Worm (Caenorhabditis elegans) whole organism, mixed stage, embryonic: ENCODE measurements around the gene T22B2.3.

Source experiments
- bed-3 ChIP-seq: fragments of 200-800 bp; sonication (Bioruptor generic); optimal IDR thresholded peaks from 3 replicates; lab custom pipeline; 2018; ENCODE audit warnings: mild to moderate bottlenecking, missing genetic modification characterization, moderate library complexity, missing compliant biosample characterization
- blmp-1 ChIP-seq: fragments of 150-350 bp; optimal IDR thresholded peaks from 2 replicates; lab custom pipeline; 2014; ENCODE audit warnings: missing biosample characterization, missing genetic modification characterization
- ceh-39 ChIP-seq: fragments of 150-350 bp; optimal IDR thresholded peaks from 2 replicates; lab custom pipeline; 2014; ENCODE audit warnings: missing biosample characterization, missing genetic modification characterization
- ceh-83 ChIP-seq: fragments of 200-800 bp; sonication (Bioruptor generic); optimal IDR thresholded peaks from 2 replicates; lab custom pipeline; 2018; ENCODE audit warnings: mild to moderate bottlenecking, missing genetic modification characterization, missing compliant biosample characterization
- ces-1 ChIP-seq: fragments of 150-350 bp; optimal IDR thresholded peaks from 2 replicates; lab custom pipeline; 2014; ENCODE audit warnings: missing biosample characterization, missing genetic modification reagents, missing genetic modification characterization
- cnd-1 ChIP-seq: fragments of 200-800 bp; sonication (Bioruptor generic); optimal IDR thresholded peaks from 2 replicates; lab custom pipeline; 2018; ENCODE audit warnings: mild to moderate bottlenecking, missing genetic modification characterization, missing compliant biosample characterization
- drap-1 ChIP-seq: fragments of 200-800 bp; sonication (Bioruptor generic); optimal IDR thresholded peaks from 3 replicates; lab custom pipeline; 2018; ENCODE audit warnings: mild to moderate bottlenecking, missing genetic modification characterization, missing compliant biosample characterization
- elt-1 ChIP-seq: sonication (generic microtip); optimal IDR thresholded peaks from 2 replicates; lab custom pipeline; 2017; ENCODE audit warnings: missing genetic modification characterization, mild to moderate bottlenecking, missing compliant biosample characterization, antibody characterized with exemption, moderate library complexity, borderline replicate concordance; ENCODE audit not compliant: insufficient read depth
- elt-3 ChIP-seq: fragments of 150-350 bp; optimal IDR thresholded peaks from 2 replicates; lab custom pipeline; 2014; ENCODE audit warnings: missing biosample characterization, missing genetic modification characterization
- flh-1 ChIP-seq: fragments of 200-800 bp; sonication (Bioruptor generic); optimal IDR thresholded peaks from 2 replicates; lab custom pipeline; 2018; ENCODE audit warnings: mild to moderate bottlenecking, missing genetic modification characterization, moderate library complexity, missing compliant biosample characterization
- ham-2 ChIP-seq: fragments of 200-800 bp; sonication (Bioruptor generic); optimal IDR thresholded peaks from 2 replicates; lab custom pipeline; 2018; ENCODE audit warnings: mild to moderate bottlenecking, missing genetic modification characterization, missing compliant biosample characterization
- lin-13 ChIP-seq: fragments of 150-350 bp; optimal IDR thresholded peaks from 2 replicates; lab custom pipeline; 2014; ENCODE audit warnings: missing biosample characterization, missing genetic modification characterization
- lin-32 ChIP-seq: fragments of 200-800 bp; sonication (Bioruptor generic); optimal IDR thresholded peaks from 2 replicates; lab custom pipeline; 2018; ENCODE audit warnings: mild to moderate bottlenecking, missing genetic modification characterization, missing compliant biosample characterization
- lsy-2 ChIP-seq: fragments of 150-350 bp; optimal IDR thresholded peaks from 2 replicates; lab custom pipeline; 2014; ENCODE audit warnings: missing biosample characterization, missing genetic modification characterization
- mab-5 ChIP-seq: fragments of 150-350 bp; optimal IDR thresholded peaks from 2 replicates; lab custom pipeline; 2014; ENCODE audit warnings: missing biosample characterization, missing genetic modification characterization
- mep-1 ChIP-seq: fragments of 150-350 bp; optimal IDR thresholded peaks from 2 replicates; lab custom pipeline; 2017; ENCODE audit warnings: missing biosample characterization, missing genetic modification reagents, missing genetic modification characterization, inconsistent platforms
- mls-2 ChIP-seq: sonication (generic microtip); optimal IDR thresholded peaks from 2 replicates; lab custom pipeline; 2016; ENCODE audit warnings: mild to moderate bottlenecking, missing genetic modification characterization, moderate library complexity, missing compliant biosample characterization
- nhr-12 ChIP-seq: fragments of 150-350 bp; optimal IDR thresholded peaks from 2 replicates; lab custom pipeline; 2014; ENCODE audit warnings: missing biosample characterization, missing genetic modification characterization
- nhr-2 ChIP-seq: fragments of 150-350 bp; optimal IDR thresholded peaks from 2 replicates; lab custom pipeline; 2014; ENCODE audit warnings: missing biosample characterization, missing genetic modification characterization
- nhr-237 ChIP-seq: fragments of 150-350 bp; optimal IDR thresholded peaks from 2 replicates; lab custom pipeline; 2014; ENCODE audit warnings: missing biosample characterization, missing genetic modification characterization
- nhr-28 ChIP-seq: fragments of 150-350 bp; optimal IDR thresholded peaks from 2 replicates; lab custom pipeline; 2014; ENCODE audit warnings: missing biosample characterization, missing genetic modification characterization
- pha-4 ChIP-seq: fragments of 150-350 bp; optimal IDR thresholded peaks from 2 replicates; lab custom pipeline; 2018; ENCODE audit warnings: missing biosample characterization, missing genetic modification reagents, missing genetic modification characterization
- sem-2 ChIP-seq: fragments of 200-800 bp; sonication (Bioruptor generic); optimal IDR thresholded peaks from 2 replicates; lab custom pipeline; 2018; ENCODE audit warnings: mild to moderate bottlenecking, missing genetic modification characterization, missing compliant biosample characterization
- sptf-1 ChIP-seq: sonication (generic microtip); optimal IDR thresholded peaks from 2 replicates; lab custom pipeline; 2017; ENCODE audit warnings: mild to moderate bottlenecking, missing genetic modification characterization, moderate library complexity, missing compliant biosample characterization
- tbx-8 ChIP-seq: fragments of 200-800 bp; sonication (Bioruptor generic); optimal IDR thresholded peaks from 2 replicates; lab custom pipeline; 2018; ENCODE audit warnings: mild to moderate bottlenecking, missing genetic modification characterization, moderate library complexity, missing compliant biosample characterization
- unc-120 ChIP-seq: sonication (generic microtip); optimal IDR thresholded peaks from 2 replicates; lab custom pipeline; 2017; ENCODE audit warnings: missing genetic modification characterization, missing compliant biosample characterization; ENCODE audit not compliant: poor library complexity, severe bottlenecking
- unc-39 ChIP-seq: fragments of 150-350 bp; optimal IDR thresholded peaks from 2 replicates; lab custom pipeline; 2014; ENCODE audit warnings: missing biosample characterization, missing genetic modification characterization
- unc-62 ChIP-seq: fragments of 150-350 bp; optimal IDR thresholded peaks from 2 replicates; lab custom pipeline; 2014; ENCODE audit warnings: missing biosample characterization, missing genetic modification reagents, missing genetic modification characterization
- zip-8 ChIP-seq: fragments of 150-350 bp; optimal IDR thresholded peaks from 2 replicates; lab custom pipeline; 2014; ENCODE audit warnings: missing biosample characterization, missing genetic modification characterization
- ztf-11 ChIP-seq: fragments of 150-350 bp; optimal IDR thresholded peaks from 2 replicates; lab custom pipeline; 2014; ENCODE audit warnings: missing biosample characterization, missing genetic modification characterization

T22B2.3 gene

DNA sequence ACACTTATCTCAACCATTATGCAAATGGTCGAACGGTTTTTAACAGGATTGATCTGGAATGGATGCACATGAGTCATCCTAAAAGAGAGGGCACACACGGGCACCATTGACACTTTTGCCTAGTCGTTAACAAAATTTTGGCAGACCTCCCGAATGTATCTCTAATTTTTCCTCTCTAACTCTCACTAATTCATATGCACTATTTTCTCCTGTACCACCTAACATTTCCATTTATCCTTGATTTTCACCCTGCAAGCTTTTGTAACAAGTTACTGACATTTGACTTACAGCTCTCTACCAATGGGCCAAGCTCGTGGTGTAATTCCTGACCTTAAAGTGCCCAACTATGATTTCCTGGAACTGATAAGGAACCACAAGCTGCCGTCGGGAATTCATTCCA, at the start of gene T22B2.3:
Gene T22B2.3, plus strand, starts transcription at position 301 of the 400 bp plus-strand sequence.
- no peak for TF ChIP-seq unc-62 (GFP tag; lab: Kevin White, UChicago)
- no peak for TF ChIP-seq ceh-39
- no peak for TF ChIP-seq mls-2 (tag; lab: Kevin White, UChicago)
- TF ChIP-seq blmp-1 (tag; lab: Kevin White, UChicago) = no peak
- no peak for TF ChIP-seq flh-1 (GFP tag; lab: Kevin White, UChicago)
- TF ChIP-seq ceh-83 (GFP tag; lab: Kevin White, UChicago) = no peak
- TF ChIP-seq cnd-1 (tag; lab: Kevin White, UChicago) = no peak
- no peak for TF ChIP-seq nhr-12 (tag; lab: Kevin White, UChicago)
- no peak for TF ChIP-seq nhr-28 (tag; lab: Kevin White, UChicago)

DNA sequence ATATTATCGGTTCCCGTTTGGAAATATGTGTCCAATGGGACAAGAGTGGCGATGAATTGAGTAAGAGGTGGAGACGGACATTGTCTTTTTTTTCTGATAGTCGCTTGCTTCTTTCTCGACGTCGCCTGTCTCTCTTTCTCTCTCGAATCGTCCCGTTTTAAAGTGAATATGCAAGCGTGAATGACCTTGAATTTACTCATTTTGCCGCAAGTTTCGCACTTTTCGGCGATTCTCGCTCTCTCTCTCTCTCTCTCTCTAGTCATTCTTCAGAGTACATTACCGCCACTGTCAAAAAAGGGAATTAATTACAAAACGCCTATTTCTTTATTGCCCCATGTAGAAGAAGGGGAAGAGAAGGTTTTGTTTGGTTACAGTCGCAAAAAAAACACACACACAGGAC, 49.4 kb upstream of the T22B2.3 start:
- TF ChIP-seq nhr-12 (tag; lab: Kevin White, UChicago) (no peak), mls-2 (tag; lab: Kevin White, UChicago) (no peak), ceh-39 (no peak), pha-4 (tag; lab: Kevin White, UChicago) (no peak), bed-3 (GFP tag; lab: Kevin White, UChicago) (no peak), lsy-2 (tag; lab: Kevin White, UChicago) (no peak), unc-120 (no peak), drap-1 (GFP tag; lab: Kevin White, UChicago) (no peak), unc-39 (no peak)

DNA sequence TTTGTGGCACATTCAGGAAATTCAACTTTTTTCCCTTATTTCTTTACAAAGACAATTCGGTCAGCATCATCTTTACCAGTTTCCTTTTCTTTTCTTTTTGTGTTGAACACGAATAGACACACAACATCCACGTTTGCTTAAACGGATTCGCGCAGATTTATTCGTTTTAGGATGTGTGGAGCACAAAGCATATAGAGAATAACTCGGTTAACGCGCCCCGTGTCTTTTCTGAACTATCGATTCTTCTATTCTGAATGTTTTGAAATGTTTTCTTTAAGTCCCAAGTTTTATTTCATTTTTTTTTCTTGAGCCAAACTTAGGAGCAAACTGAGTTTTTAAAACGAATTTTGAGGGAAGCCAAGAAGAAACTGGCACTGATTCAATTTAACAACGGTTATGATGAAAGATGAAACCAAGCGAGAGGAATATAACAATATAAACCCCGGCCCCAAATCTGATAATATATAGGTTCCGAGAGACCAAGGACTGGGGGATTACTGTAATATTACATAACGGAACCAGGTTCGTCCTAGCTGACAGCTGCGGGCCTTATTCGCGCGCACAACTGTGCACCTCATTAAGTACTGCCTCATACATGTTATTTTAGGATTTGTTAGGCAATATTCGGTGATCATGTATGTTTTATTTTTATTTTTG, 45.4 kb upstream of the T22B2.3 start:
- no peak for TF ChIP-seq ceh-83 (GFP tag; lab: Kevin White, UChicago)
- peak; percentile 94 for TF ChIP-seq ces-1
- TF ChIP-seq, all 35 proteins: peak for 1

ce11 chrX:3873445-3873844, 43.7 kb upstream of the T22B2.3 start, which contains the start of gene lim-4:
Gene lim-4, minus strand, starts transcription at chrX:3873545.
- TF ChIP-seq ces-1 (no peak), zip-8 (tag; lab: Kevin White, UChicago) (no peak), nhr-28 (tag; lab: Kevin White, UChicago) (no peak), unc-120 (no peak), mab-5 (tag; lab: Kevin White, UChicago) (no peak), drap-1 (GFP tag; lab: Kevin White, UChicago) (no peak), ham-2 (GFP tag; lab: Kevin White, UChicago) (no peak), sem-2 (GFP tag; lab: Kevin White, UChicago) (no peak), blmp-1 (tag; lab: Kevin White, UChicago) (no peak), elt-3 (tag; lab: Kevin White, UChicago) (no peak), sptf-1 (tag; lab: Kevin White, UChicago) (no peak), nhr-237 (tag; lab: Kevin White, UChicago) (no peak), nhr-2 (tag; lab: Kevin White, UChicago) (no peak), elt-1 (tag; lab: Kevin White, UChicago) (no peak), ztf-11 (no peak), flh-1 (GFP tag; lab: Kevin White, UChicago) (no peak), cnd-1 (tag; lab: Kevin White, UChicago) (no peak), mep-1 (no peak), pha-4 (tag; lab: Kevin White, UChicago) (no peak)

ce11 chrX:3875714-3876113, 41.4 kb upstream of the T22B2.3 start:
- TF ChIP-seq ztf-11 (no peak), ceh-83 (GFP tag; lab: Kevin White, UChicago) (no peak), bed-3 (GFP tag; lab: Kevin White, UChicago) (no peak), ces-1 (peak; percentile 99), ceh-39 (no peak)

DNA sequence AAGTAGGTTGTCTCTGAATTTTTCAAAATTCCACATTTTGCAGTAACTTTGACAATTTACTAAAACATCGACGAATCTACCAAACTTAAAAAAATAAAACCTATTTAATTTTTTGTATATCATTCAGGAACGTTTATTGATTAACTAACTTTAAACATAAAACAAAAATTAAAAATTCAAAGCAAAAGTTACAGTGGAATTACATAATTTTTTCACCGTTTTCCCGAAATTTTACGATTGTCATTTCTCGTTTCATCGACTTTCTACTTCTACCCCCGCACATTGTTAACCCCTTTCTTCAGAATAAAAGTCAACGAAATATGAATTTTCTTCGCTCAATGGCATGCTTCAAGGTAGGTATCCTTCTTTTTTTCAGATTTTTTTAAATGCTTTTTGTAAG, 38.9 kb upstream of the T22B2.3 start, which contains the start of gene F47F2.1:
Gene F47F2.1, plus strand, starts transcription at position 301 of the 400 bp plus-strand sequence.
- TF ChIP-seq sptf-1 (tag; lab: Kevin White, UChicago) = no peak
- no peak for TF ChIP-seq lin-13 (tag; lab: Kevin White, UChicago)
- TF ChIP-seq ceh-83 (GFP tag; lab: Kevin White, UChicago) = no peak
- TF ChIP-seq lsy-2 (tag; lab: Kevin White, UChicago) = no peak
- no peak for TF ChIP-seq tbx-8 (GFP tag; lab: Kevin White, UChicago)
- TF ChIP-seq mep-1 = no peak
- no peak for TF ChIP-seq lin-32 (GFP tag; lab: Kevin White, UChicago)
- TF ChIP-seq, all 35 proteins: peak for 0
